Worm (Caenorhabditis elegans) whole organism, young adult: ENCODE data around the gene F38H4.4.

ENCODE experiments used
- B0035.1 ChIP-seq: sonication (generic microtip); optimal IDR thresholded peaks from 2 replicates; lab custom pipeline; 2016; ENCODE audit warnings: missing genetic modification characterization, mild to moderate bottlenecking, missing compliant biosample characterization, missing genotype, missing genetic modification reagents
- B0336.3 ChIP-seq: fragments of 200-800 bp; sonication (Bioruptor generic); IDR thresholded peaks from 2 replicates; pipeline ENCODE4 v1.3.6; 2022; ENCODE audit warnings: missing genetic modification characterization, missing compliant biosample characterization
- D2030.7 ChIP-seq: fragments of 200-800 bp; sonication (Bioruptor generic); IDR thresholded peaks from 2 replicates; pipeline ENCODE4 v1.3.6; 2022; ENCODE audit warnings: missing genetic modification reagents, missing genetic modification characterization, missing compliant biosample characterization
- F10E7.11 ChIP-seq: sonication (generic microtip); optimal IDR thresholded peaks from 2 replicates; lab custom pipeline; 2017; ENCODE audit warnings: mild to moderate bottlenecking, missing genetic modification characterization, moderate library complexity, missing compliant biosample characterization
- F33H1.4 ChIP-seq: fragments of 200-800 bp; sonication (Bioruptor generic); IDR thresholded peaks from 2 replicates; pipeline ENCODE4 v1.3.6; 2022; ENCODE audit warnings: missing genetic modification reagents, missing genetic modification characterization, missing compliant biosample characterization
- F39B2.1 ChIP-seq: fragments of 200-800 bp; sonication (Bioruptor generic); IDR thresholded peaks from 2 replicates; pipeline ENCODE4 v1.3.6; 2022; ENCODE audit warnings: missing genetic modification reagents, missing genetic modification characterization, missing compliant biosample characterization
- F49E8.2 ChIP-seq: sonication (generic microtip); optimal IDR thresholded peaks from 3 replicates; lab custom pipeline; 2017; ENCODE audit warnings: missing genetic modification characterization, mild to moderate bottlenecking, missing compliant biosample characterization, antibody characterized with exemption, moderate library complexity; ENCODE audit not compliant: insufficient read depth
- F55B11.4 ChIP-seq: sonication (generic microtip); optimal IDR thresholded peaks from 2 replicates; lab custom pipeline; 2016; ENCODE audit warnings: missing compliant biosample characterization, missing genetic modification characterization, borderline replicate concordance; ENCODE audit not compliant: insufficient read depth
- K11D2.4 ChIP-seq: fragments of 200-800 bp; sonication (Bioruptor generic); IDR thresholded peaks from 2 replicates; pipeline ENCODE4 v1.3.6; 2022; ENCODE audit warnings: missing genetic modification reagents, missing genetic modification characterization, missing compliant biosample characterization
- Y95B8A.8 ChIP-seq: fragments of 200-800 bp; sonication (Bioruptor generic); IDR thresholded peaks from 2 replicates; pipeline ENCODE4 v1.3.6; 2022; ENCODE audit warnings: missing genetic modification reagents, missing genetic modification characterization, missing compliant biosample characterization
- akir-1 ChIP-seq: fragments of 200-800 bp; sonication (Bioruptor generic); optimal IDR thresholded peaks from 2 replicates; lab custom pipeline; 2018; ENCODE audit warnings: mild to moderate bottlenecking, missing genetic modification characterization, moderate library complexity, missing compliant biosample characterization
- aptf-3 ChIP-seq: fragments of 200-800 bp; sonication (Bioruptor generic); IDR thresholded peaks from 2 replicates; pipeline ENCODE4 v1.3.6; 2022; ENCODE audit warnings: missing genetic modification characterization, missing compliant biosample characterization
- athp-1 ChIP-seq: sonication (generic microtip); optimal IDR thresholded peaks from 2 replicates; lab custom pipeline; 2017; ENCODE audit warnings: mild to moderate bottlenecking, missing genetic modification characterization, missing compliant biosample characterization
- bed-1 ChIP-seq: fragments of 200-800 bp; sonication (Bioruptor generic); IDR thresholded peaks from 2 replicates; pipeline ENCODE4 v1.3.6; 2022; ENCODE audit warnings: missing genetic modification reagents, missing genetic modification characterization, missing compliant biosample characterization
- bed-2 ChIP-seq: fragments of 200-800 bp; sonication (Bioruptor generic); IDR thresholded peaks from 2 replicates; pipeline ENCODE4 v1.3.6; 2022; ENCODE audit warnings: missing genetic modification reagents, missing genetic modification characterization, missing compliant biosample characterization
- cebp-2 ChIP-seq: fragments of 200-800 bp; sonication (Bioruptor generic); IDR thresholded peaks from 2 replicates; pipeline ENCODE4 v1.3.6; 2022; ENCODE audit warnings: missing genetic modification characterization, missing compliant biosample characterization
- ceh-58 ChIP-seq: fragments of 200-800 bp; sonication (Bioruptor generic); IDR thresholded peaks from 2 replicates; pipeline ENCODE4 v1.3.6; 2022; ENCODE audit warnings: missing genetic modification characterization, missing compliant biosample characterization
- ceh-79 ChIP-seq: sonication (generic microtip); optimal IDR thresholded peaks from 2 replicates; lab custom pipeline; 2017; ENCODE audit warnings: mild to moderate bottlenecking, missing genetic modification characterization, missing compliant biosample characterization
- ceh-91 ChIP-seq: fragments of 200-800 bp; sonication (Bioruptor generic); IDR thresholded peaks from 2 replicates; pipeline ENCODE4 v1.3.6; 2022; ENCODE audit warnings: missing genetic modification reagents, missing genetic modification characterization, missing compliant biosample characterization
- chd-7 ChIP-seq: sonication (generic microtip); optimal IDR thresholded peaks from 2 replicates; lab custom pipeline; 2016; ENCODE audit warnings: mild to moderate bottlenecking, missing genetic modification characterization, moderate library complexity, missing compliant biosample characterization
- dox-1 ChIP-seq: fragments of 200-800 bp; sonication (Bioruptor generic); IDR thresholded peaks from 2 replicates; pipeline ENCODE4 v1.3.6; 2022; ENCODE audit warnings: missing genetic modification reagents, missing genetic modification characterization, missing compliant biosample characterization
- dpl-1 ChIP-seq: fragments of 150-350 bp; optimal IDR thresholded peaks from 2 replicates; lab custom pipeline; 2014; ENCODE audit warnings: missing biosample characterization, missing genetic modification reagents, missing genetic modification characterization
- efl-1 ChIP-seq: fragments of 150-350 bp; optimal IDR thresholded peaks from 2 replicates; lab custom pipeline; 2014; ENCODE audit warnings: missing biosample characterization, missing genetic modification reagents, missing genetic modification characterization
- egl-18 ChIP-seq: fragments of 200-800 bp; sonication (Bioruptor generic); IDR thresholded peaks from 2 replicates; pipeline ENCODE4 v1.3.6; 2022; ENCODE audit warnings: missing genetic modification reagents, missing genetic modification characterization, missing compliant biosample characterization
- egrh-3 ChIP-seq: fragments of 200-800 bp; sonication (Bioruptor generic); IDR thresholded peaks from 2 replicates; pipeline ENCODE4 v1.3.6; 2022; ENCODE audit warnings: missing genetic modification reagents, missing genetic modification characterization, missing compliant biosample characterization
- ets-4 ChIP-seq: fragments of 200-800 bp; sonication (Bioruptor generic); optimal IDR thresholded peaks from 2 replicates; lab custom pipeline; 2018; ENCODE audit warnings: mild to moderate bottlenecking, missing genetic modification characterization, missing compliant biosample characterization
- him-1 ChIP-seq: sonication (generic microtip); optimal IDR thresholded peaks from 2 replicates; lab custom pipeline; 2016; ENCODE audit warnings: missing genotype, missing genetic modification reagents, missing genetic modification characterization, missing compliant biosample characterization
- hsf-1 ChIP-seq: fragments of 200-800 bp; sonication (Bioruptor generic); IDR thresholded peaks from 2 replicates; pipeline ENCODE4 v1.3.6; 2022; ENCODE audit warnings: missing genetic modification reagents, missing genetic modification characterization, missing compliant biosample characterization
- let-607 ChIP-seq, 2 experiments: fragments of 200-800 bp in 1 of 2; sonication (Bioruptor generic) in 1 of 2; sonication (generic microtip) in 1 of 2; optimal IDR thresholded peaks; 2 replicates each; lab custom pipeline; 2016 to 2018; ENCODE audit warnings: mild to moderate bottlenecking in 2 of 2, missing compliant biosample characterization in 2 of 2, missing genetic modification characterization in 2 of 2, moderate library complexity in 2 of 2, missing genotype in 1 of 2
- lir-1 ChIP-seq: fragments of 200-800 bp; sonication (Bioruptor generic); conservative IDR thresholded peaks from 2 replicates; pipeline ENCODE4 v1.3.6; 2022; ENCODE audit warnings: missing genetic modification reagents, missing genetic modification characterization, missing compliant biosample characterization
- lsl-1 ChIP-seq: fragments of 200-800 bp; sonication (Bioruptor generic); optimal IDR thresholded peaks from 2 replicates; lab custom pipeline; 2018; ENCODE audit warnings: mild to moderate bottlenecking, missing genetic modification characterization, moderate library complexity, missing compliant biosample characterization
- madf-10 ChIP-seq: sonication (generic microtip); optimal IDR thresholded peaks from 2 replicates; lab custom pipeline; 2016; ENCODE audit warnings: mild to moderate bottlenecking, missing genetic modification characterization, missing compliant biosample characterization
- madf-6 ChIP-seq: fragments of 200-800 bp; sonication (Bioruptor generic); IDR thresholded peaks from 2 replicates; pipeline ENCODE4 v1.3.6; 2022; ENCODE audit warnings: missing genetic modification reagents, missing genetic modification characterization, missing compliant biosample characterization
- mes-4 ChIP-seq: sonication (generic microtip); optimal IDR thresholded peaks from 2 replicates; lab custom pipeline; 2016; ENCODE audit warnings: missing genotype, missing genetic modification characterization, missing compliant biosample characterization
- mxl-1 ChIP-seq: sonication (generic microtip); optimal IDR thresholded peaks from 2 replicates; lab custom pipeline; 2016; ENCODE audit warnings: missing genetic modification characterization, missing compliant biosample characterization
- nfya-1 ChIP-seq: sonication (generic microtip); optimal IDR thresholded peaks from 2 replicates; lab custom pipeline; 2017; ENCODE audit warnings: antibody characterized with exemption, missing compliant biosample characterization, missing genetic modification characterization, borderline replicate concordance; ENCODE audit not compliant: insufficient read depth
- nhr-120 ChIP-seq: fragments of 200-800 bp; sonication (Bioruptor generic); IDR thresholded peaks from 2 replicates; pipeline ENCODE4 v1.3.6; 2022; ENCODE audit warnings: missing genetic modification characterization, missing compliant biosample characterization
- repo-1 ChIP-seq: sonication (generic microtip); optimal IDR thresholded peaks from 2 replicates; lab custom pipeline; 2017; ENCODE audit warnings: mild to moderate bottlenecking, missing genetic modification characterization, missing compliant biosample characterization
- sdz-38 ChIP-seq: sonication (generic microtip); optimal IDR thresholded peaks from 2 replicates; lab custom pipeline; 2016; ENCODE audit warnings: missing genotype, missing genetic modification characterization, missing compliant biosample characterization
- snpc-3.4 ChIP-seq: sonication (generic microtip); optimal IDR thresholded peaks from 2 replicates; lab custom pipeline; 2017; ENCODE audit warnings: missing genetic modification characterization, mild to moderate bottlenecking, missing compliant biosample characterization, antibody characterized with exemption, moderate library complexity, missing genotype, missing genetic modification reagents
- sptf-2 ChIP-seq: fragments of 200-800 bp; sonication (Bioruptor generic); optimal IDR thresholded peaks from 2 replicates; lab custom pipeline; 2018; ENCODE audit warnings: mild to moderate bottlenecking, missing genetic modification characterization, missing compliant biosample characterization
- unc-130 ChIP-seq: sonication (generic microtip); optimal IDR thresholded peaks from 2 replicates; lab custom pipeline; 2016; ENCODE audit warnings: missing genetic modification reagents, missing genetic modification characterization, missing compliant biosample characterization
- unc-62 ChIP-seq: fragments of 150-350 bp; optimal IDR thresholded peaks from 2 replicates; lab custom pipeline; 2014; ENCODE audit warnings: missing biosample characterization, missing genetic modification reagents, missing genetic modification characterization
- zfh-2 ChIP-seq: fragments of 200-800 bp; sonication (Bioruptor generic); conservative IDR thresholded peaks from 2 replicates; pipeline ENCODE4 v1.3.6; 2022; ENCODE audit warnings: missing genetic modification reagents, missing genetic modification characterization, missing compliant biosample characterization
- zim-3 ChIP-seq: sonication (generic microtip); optimal IDR thresholded peaks from 2 replicates; lab custom pipeline; 2017; ENCODE audit warnings: mild to moderate bottlenecking, missing genetic modification characterization, moderate library complexity, missing compliant biosample characterization

Gene F38H4.4

DNA sequence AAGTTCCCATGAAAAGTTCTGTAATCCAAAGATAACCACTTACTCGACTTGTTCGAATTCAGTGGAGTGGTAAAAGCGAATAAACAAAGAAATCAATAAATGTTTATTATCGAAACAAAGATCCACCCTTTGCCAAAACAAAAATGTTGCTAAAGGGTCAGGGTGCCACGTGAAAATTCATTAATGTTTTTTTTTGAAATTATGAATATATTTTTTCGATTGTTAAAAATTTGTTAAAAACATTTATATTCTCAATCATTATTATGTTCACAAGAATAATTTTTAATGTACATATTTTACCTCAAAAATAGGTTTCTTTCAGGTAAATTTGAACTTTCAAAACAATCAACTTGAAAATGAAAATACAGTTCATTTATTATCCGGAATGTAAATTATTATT is 45.0 kb upstream of the F38H4.4 start, which contains the start of gene H01G02.4 (continued):
- no peak for TF ChIP-seq efl-1 (GFP tag; lab: Kevin White, UChicago)
- no peak for TF ChIP-seq sptf-2 (GFP tag; lab: Kevin White, UChicago)
- TF ChIP-seq B0035.1 (tag; lab: Kevin White, UChicago), result no peak

DNA sequence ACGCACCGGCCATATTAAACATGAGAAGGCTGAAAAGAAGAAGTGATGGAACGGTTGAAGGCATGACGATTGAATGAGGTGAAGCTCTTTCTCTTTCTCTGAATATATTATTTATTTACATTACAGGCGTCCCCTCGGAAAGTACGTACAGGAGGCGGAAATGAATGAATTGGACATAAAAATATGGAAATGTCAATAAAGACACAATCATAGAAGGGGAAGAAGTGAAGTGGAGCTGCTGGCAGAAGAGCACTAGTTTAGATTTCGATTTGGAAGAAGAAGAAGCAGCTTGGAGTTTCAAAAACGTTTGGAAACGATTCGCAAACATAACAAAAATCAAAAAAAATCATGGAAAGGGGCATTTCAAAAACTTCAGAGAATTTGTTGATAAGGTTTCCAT is 44.0 kb upstream of the F38H4.4 start, which contains the start of gene H01G02.1:
Gene H01G02.1, minus strand, starts transcription at position 101 of the 400 bp plus-strand sequence.
- TF ChIP-seq aptf-3 (GFP tag; lab: Robert Waterston, UW) (no peak), zim-3 (tag; lab: Kevin White, UChicago) (no peak), ets-4 (GFP tag; lab: Kevin White, UChicago) (no peak), akir-1 (no peak), ceh-58 (no peak), lir-1 (GFP tag; lab: Robert Waterston, UW) (no peak), unc-130 (GFP tag; lab: Kevin White, UChicago) (no peak), B0336.3 (GFP tag; lab: Robert Waterston, UW) (no peak), zfh-2 (no peak), ceh-91 (GFP tag; lab: Robert Waterston, UW) (no peak), nhr-120 (GFP tag; lab: Robert Waterston, UW) (no peak), him-1 (tag; lab: Kevin White, UChicago) (no peak), F33H1.4 (GFP tag; lab: Robert Waterston, UW) (no peak), F49E8.2 (tag; lab: Kevin White, UChicago) (no peak), athp-1 (no peak), sdz-38 (tag; lab: Kevin White, UChicago) (no peak)

DNA sequence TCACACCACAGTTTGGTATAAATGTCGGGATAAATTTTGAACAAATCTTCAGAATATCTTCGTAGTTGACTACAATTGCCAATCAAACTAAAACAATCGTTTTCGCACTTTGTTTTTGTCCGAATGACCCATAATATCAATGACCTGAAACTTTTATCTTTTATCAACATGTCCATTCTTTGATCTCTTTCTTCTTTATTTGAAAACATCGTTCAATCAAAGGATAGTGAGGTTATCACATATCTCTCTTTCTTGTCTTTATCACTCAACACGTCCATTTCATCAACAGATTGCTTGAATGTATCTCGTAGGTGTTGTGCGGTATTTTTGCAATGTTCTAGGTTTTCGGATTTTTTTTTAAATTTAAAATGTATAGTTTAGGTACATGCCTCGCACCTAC is 39.0 kb upstream of the F38H4.4 start:
- TF ChIP-seq K11D2.4 (GFP tag; lab: Robert Waterston, UW) (no peak), F10E7.11 (tag; lab: Kevin White, UChicago) (no peak), lsl-1 (GFP tag; lab: Kevin White, UChicago) (no peak), snpc-3.4 (no peak), ets-4 (GFP tag; lab: Kevin White, UChicago) (no peak), bed-2 (GFP tag; lab: Robert Waterston, UW) (no peak), him-1 (tag; lab: Kevin White, UChicago) (no peak), D2030.7 (GFP tag; lab: Robert Waterston, UW) (no peak), dox-1 (GFP tag; lab: Robert Waterston, UW) (no peak), mes-4 (no peak), mxl-1 (tag; lab: Kevin White, UChicago) (no peak), lir-1 (GFP tag; lab: Robert Waterston, UW) (no peak), repo-1 (tag; lab: Kevin White, UChicago) (no peak)

DNA sequence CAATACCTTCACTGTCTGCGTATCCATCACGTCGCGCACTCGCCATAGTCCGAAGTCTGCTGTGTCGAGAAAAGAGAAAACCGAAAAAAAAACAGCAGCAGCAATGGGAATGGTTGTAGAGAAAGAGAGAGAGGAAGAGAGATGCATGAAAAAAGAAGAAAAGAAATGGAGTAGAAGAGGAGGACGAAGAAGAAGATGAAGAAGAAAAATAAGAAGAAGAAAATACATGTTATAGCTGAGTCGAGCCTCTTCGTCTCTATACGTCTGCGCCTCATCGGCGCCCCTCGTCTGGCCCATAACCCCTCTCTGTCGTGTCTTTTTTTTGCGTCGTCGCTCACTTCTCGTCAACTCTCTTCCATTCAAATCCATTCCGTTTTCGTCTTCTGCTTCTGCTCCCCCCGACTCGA is 38.4 kb upstream of the F38H4.4 start:
- TF ChIP-seq D2030.7 (GFP tag; lab: Robert Waterston, UW) (no peak), chd-7 (tag; lab: Kevin White, UChicago) (peak; percentile 18), let-607 (tag; optimal IDR thresholded peaks at IDR 0.05; lab: Kevin White, UChicago) (no peak), egl-18 (GFP tag; lab: Robert Waterston, UW) (no peak), unc-62 (GFP tag; lab: Kevin White, UChicago) (no peak), hsf-1 (GFP tag; lab: Robert Waterston, UW) (no peak), madf-10 (tag; lab: Kevin White, UChicago) (peak; percentile 40), F39B2.1 (GFP tag; lab: Robert Waterston, UW) (no peak), nhr-120 (GFP tag; lab: Robert Waterston, UW) (no peak), madf-6 (GFP tag; lab: Robert Waterston, UW) (no peak), dpl-1 (GFP tag; lab: Kevin White, UChicago) (no peak), bed-1 (GFP tag; lab: Robert Waterston, UW) (no peak), F55B11.4 (tag; lab: Kevin White, UChicago) (no peak), egrh-3 (GFP tag; lab: Robert Waterston, UW) (0 out of 2 replicates have a peak, but pooled peaks have one; percentile 3), Y95B8A.8 (GFP tag; lab: Robert Waterston, UW) (no peak), ceh-79 (tag; lab: Kevin White, UChicago) (no peak), nfya-1 (tag; lab: Kevin White, UChicago) (no peak), cebp-2 (GFP tag; lab: Robert Waterston, UW) (no peak)
